Fruit fly (Drosophila melanogaster) whole organism, embryonic: ENCODE data around the gene Tsp97E.
A peak's percentile ranks its signal among the peaks of the same experiment; 100 is the strongest.

Source experiments
- Atf3 ChIP-seq: fragments of 200-800 bp; sonication (Bioruptor generic); optimal IDR thresholded peaks from 3 replicates; lab custom pipeline; 2016; ENCODE audit warnings: missing biosample characterization, missing genetic modification characterization
- Atf6 ChIP-seq: fragments of 200-800 bp; sonication (Bioruptor generic); IDR thresholded peaks from 2 replicates; pipeline ENCODE4 v1.3.6; 2022; ENCODE audit warnings: missing biosample characterization, missing genetic modification characterization
- CG10431 ChIP-seq: fragments of 200-800 bp; sonication (Bioruptor generic); optimal IDR thresholded peaks from 3 replicates; lab custom pipeline; 2018; ENCODE audit warnings: missing biosample characterization, mild to moderate bottlenecking, missing genetic modification characterization
- CG10543 ChIP-seq: fragments of 200-800 bp; sonication (Bioruptor generic); optimal IDR thresholded peaks from 3 replicates; lab custom pipeline; 2017; ENCODE audit warnings: missing biosample characterization, mild to moderate bottlenecking, missing genetic modification characterization, moderate library complexity
- CG10654 ChIP-seq: fragments of 200-800 bp; sonication (Bioruptor generic); optimal IDR thresholded peaks from 2 replicates; lab custom pipeline; 2016; ENCODE audit warnings: missing biosample characterization, missing genetic modification characterization
- CG11696 ChIP-seq: fragments of 200-800 bp; sonication (Bioruptor generic); IDR thresholded peaks from 2 replicates; pipeline ENCODE4 v1.3.6; 2022; ENCODE audit warnings: missing biosample characterization, missing genetic modification characterization
- CG14710 ChIP-seq: fragments of 200-800 bp; sonication (Bioruptor generic); optimal IDR thresholded peaks from 3 replicates; lab custom pipeline; 2019; ENCODE audit warnings: missing biosample characterization, mild to moderate bottlenecking, missing genetic modification characterization, moderate library complexity
- CG14860 ChIP-seq: fragments of 200-800 bp; sonication (Bioruptor generic); IDR thresholded peaks from 3 replicates; pipeline ENCODE4 v1.3.6; 2022; ENCODE audit warnings: missing biosample characterization, missing genetic modification characterization; ENCODE audit not compliant: partially characterized antibody
- CG15269 ChIP-seq: fragments of 200-800 bp; sonication (Bioruptor generic); optimal IDR thresholded peaks from 2 replicates; lab custom pipeline; 2018; ENCODE audit warnings: missing biosample characterization, mild to moderate bottlenecking, missing genetic modification characterization, moderate library complexity
- CG16779 ChIP-seq: fragments of 200-800 bp; sonication (Bioruptor generic); IDR thresholded peaks from 2 replicates; pipeline ENCODE4 v1.3.6; 2022; ENCODE audit warnings: missing biosample characterization, missing genetic modification characterization
- CG17385 ChIP-seq: fragments of 200-800 bp; sonication (Bioruptor generic); optimal IDR thresholded peaks from 3 replicates; lab custom pipeline; 2018; ENCODE audit warnings: missing biosample characterization, mild to moderate bottlenecking, missing genetic modification characterization
- CG17912 ChIP-seq: fragments of 200-800 bp; sonication (Bioruptor generic); optimal IDR thresholded peaks from 2 replicates; lab custom pipeline; 2018; ENCODE audit warnings: missing biosample characterization, mild to moderate bottlenecking, missing genetic modification characterization
- CG34224 ChIP-seq: fragments of 200-800 bp; sonication (Bioruptor generic); IDR thresholded peaks from 3 replicates; pipeline ENCODE4 v1.3.6; 2022; ENCODE audit warnings: missing biosample characterization, missing genetic modification characterization; ENCODE audit not compliant: partially characterized antibody
- CG42726 ChIP-seq: fragments of 200-800 bp; sonication (Bioruptor generic); IDR thresholded peaks from 2 replicates; pipeline ENCODE4 v1.3.6; 2022; ENCODE audit warnings: missing biosample characterization, missing genetic modification characterization; ENCODE audit not compliant: partially characterized antibody
- CG4617 ChIP-seq: fragments of 200-800 bp; sonication (Bioruptor generic); optimal IDR thresholded peaks from 3 replicates; lab custom pipeline; 2016; ENCODE audit warnings: missing biosample characterization, missing genetic modification characterization, borderline replicate concordance
- CG4820 ChIP-seq: fragments of 200-800 bp; sonication (Bioruptor generic); optimal IDR thresholded peaks from 3 replicates; lab custom pipeline; 2016; ENCODE audit warnings: missing biosample characterization, missing genetic modification characterization
- CG5180 ChIP-seq: fragments of 200-800 bp; sonication (Bioruptor generic); optimal IDR thresholded peaks from 3 replicates; lab custom pipeline; 2017; ENCODE audit warnings: missing biosample characterization, missing genetic modification characterization, mild to moderate bottlenecking, moderate library complexity, missing genetic modification reagents
- CG6175 ChIP-seq: fragments of 200-800 bp; sonication (Bioruptor generic); IDR thresholded peaks from 3 replicates; pipeline ENCODE4 v1.3.6; 2022; ENCODE audit warnings: missing biosample characterization, missing genetic modification characterization
- CG6683 ChIP-seq: fragments of 200-800 bp; sonication (Bioruptor generic); optimal IDR thresholded peaks from 2 replicates; lab custom pipeline; 2017; ENCODE audit warnings: missing biosample characterization, mild to moderate bottlenecking, missing genetic modification characterization, missing genetic modification reagents
- CG6854 ChIP-seq: fragments of 200-800 bp; sonication (Bioruptor generic); optimal IDR thresholded peaks from 3 replicates; lab custom pipeline; 2017; ENCODE audit warnings: missing biosample characterization, mild to moderate bottlenecking, missing genetic modification characterization
- CG7372 ChIP-seq: fragments of 200-800 bp; sonication (Bioruptor generic); IDR thresholded peaks from 2 replicates; pipeline ENCODE4 v1.3.6; 2022; ENCODE audit warnings: missing biosample characterization, missing genetic modification characterization
- CG7745 ChIP-seq: fragments of 200-800 bp; sonication (Bioruptor generic); optimal IDR thresholded peaks from 2 replicates; lab custom pipeline; 2018; ENCODE audit warnings: missing biosample characterization, mild to moderate bottlenecking, missing genetic modification characterization, moderate library complexity
- CG7839 ChIP-seq: fragments of 200-800 bp; sonication (Bioruptor generic); optimal IDR thresholded peaks from 3 replicates; lab custom pipeline; 2018; ENCODE audit warnings: missing biosample characterization, mild to moderate bottlenecking, missing genetic modification characterization, moderate library complexity
- CG8478 ChIP-seq: fragments of >200 bp; optimal IDR thresholded peaks from 2 replicates; lab custom pipeline; 2018
- Dad ChIP-seq: fragments of 200-800 bp; sonication (Bioruptor generic); optimal IDR thresholded peaks from 3 replicates; lab custom pipeline; 2016; ENCODE audit warnings: missing biosample characterization, missing genetic modification characterization
- Doc3 ChIP-seq: fragments of 200-800 bp; sonication (Bioruptor generic); IDR thresholded peaks from 3 replicates; pipeline ENCODE4 v1.3.6; 2022; ENCODE audit warnings: missing biosample characterization, missing genetic modification characterization; ENCODE audit not compliant: partially characterized antibody
- E2f1 ChIP-seq: fragments of 200-800 bp; sonication (Bioruptor generic); IDR thresholded peaks from 2 replicates; pipeline ENCODE4 v1.3.6; 2022; ENCODE audit warnings: missing biosample characterization, missing genetic modification characterization
- E2f2 ChIP-seq: fragments of 200-800 bp; sonication (Bioruptor generic); IDR thresholded peaks from 2 replicates; pipeline ENCODE4 v1.3.6; 2022; ENCODE audit warnings: missing biosample characterization, missing genetic modification characterization
- ERR ChIP-seq: fragments of 200-800 bp; sonication (Bioruptor generic); optimal IDR thresholded peaks from 2 replicates; lab custom pipeline; 2016; ENCODE audit warnings: missing biosample characterization, missing genetic modification characterization
- Hr51 ChIP-seq, 2 experiments: fragments of 200-800 bp; sonication (Bioruptor generic); optimal IDR thresholded peaks; 2 replicates in 1 of 2; 3 replicates in 1 of 2; lab custom pipeline; 2016 to 2018; ENCODE audit warnings: missing biosample characterization in 2 of 2, missing genetic modification characterization in 2 of 2, mild to moderate bottlenecking in 1 of 2, moderate library complexity in 1 of 2
- Jarid2 ChIP-seq: fragments of 200-800 bp; sonication (Bioruptor generic); optimal IDR thresholded peaks from 3 replicates; lab custom pipeline; 2017; ENCODE audit warnings: mild to moderate bottlenecking, missing biosample characterization, missing genetic modification reagents, missing genetic modification characterization
- Lim3 ChIP-seq: fragments of 200-800 bp; sonication (Bioruptor generic); IDR thresholded peaks from 2 replicates; pipeline ENCODE4 v1.3.6; 2022; ENCODE audit warnings: missing biosample characterization, missing genetic modification characterization
- Oaz ChIP-seq: fragments of 200-800 bp; sonication (Bioruptor generic); IDR thresholded peaks from 2 replicates; pipeline ENCODE4 v1.3.6; 2022; ENCODE audit warnings: missing biosample characterization, missing genetic modification characterization
- Rfx ChIP-seq: fragments of 200-800 bp; sonication (Bioruptor generic); IDR thresholded peaks from 2 replicates; pipeline ENCODE4 v1.3.6; 2022; ENCODE audit warnings: missing biosample characterization, missing genetic modification characterization
- Tbp ChIP-seq: fragments of >200 bp; optimal IDR thresholded peaks from 2 replicates; lab custom pipeline; 2018; ENCODE audit warnings: missing biosample characterization, missing genetic modification characterization
- ab ChIP-seq: fragments of 200-800 bp; sonication (Bioruptor generic); optimal IDR thresholded peaks from 2 replicates; lab custom pipeline; 2016; ENCODE audit warnings: missing biosample characterization, missing genetic modification characterization
- cato ChIP-seq: fragments of 200-800 bp; sonication (Bioruptor generic); optimal IDR thresholded peaks from 2 replicates; lab custom pipeline; 2016; ENCODE audit warnings: missing biosample characterization, missing genetic modification characterization, borderline replicate concordance
- dimm ChIP-seq: fragments of 200-800 bp; sonication (Bioruptor generic); IDR thresholded peaks from 2 replicates; pipeline ENCODE4 v1.3.6; 2022; ENCODE audit warnings: missing biosample characterization, missing genetic modification characterization
- dmrt99B ChIP-seq: fragments of 200-800 bp; sonication (Bioruptor generic); optimal IDR thresholded peaks from 2 replicates; lab custom pipeline; 2018; ENCODE audit warnings: missing biosample characterization, mild to moderate bottlenecking, missing genetic modification characterization, moderate library complexity
- grn ChIP-seq: fragments of 200-800 bp; sonication (Bioruptor generic); optimal IDR thresholded peaks from 3 replicates; lab custom pipeline; 2017; ENCODE audit warnings: missing biosample characterization, missing genetic modification characterization
- jumu ChIP-seq: fragments of 200-800 bp; sonication (Bioruptor generic); optimal IDR thresholded peaks from 3 replicates; lab custom pipeline; 2016; ENCODE audit warnings: missing biosample characterization, missing genetic modification characterization
- knrl ChIP-seq: fragments of 200-800 bp; sonication (Bioruptor generic); IDR thresholded peaks from 3 replicates; pipeline ENCODE4 v1.3.6; 2022; ENCODE audit warnings: missing biosample characterization, missing genetic modification characterization; ENCODE audit not compliant: partially characterized antibody
- odd ChIP-seq: fragments of 200-800 bp; sonication (Bioruptor generic); optimal IDR thresholded peaks from 2 replicates; lab custom pipeline; 2017; ENCODE audit warnings: missing biosample characterization, mild to moderate bottlenecking, missing genetic modification characterization
- pan ChIP-seq, 4 experiments: fragments of >200 bp in 3 of 4; fragments of 200-800 bp in 1 of 4; sonication (Bioruptor generic) in 1 of 4; optimal IDR thresholded peaks in 3 of 4; IDR thresholded peaks in 1 of 4; 2 replicates each; pipeline versions ENCODE4 v1.3.6 to Lab custom; 2017 to 2022; ENCODE audit warnings: missing biosample characterization in 2 of 4, missing genetic modification characterization in 2 of 4, mixed read lengths in 1 of 4
- pb ChIP-seq: fragments of 200-800 bp; sonication (Bioruptor generic); optimal IDR thresholded peaks from 3 replicates; lab custom pipeline; 2016; ENCODE audit warnings: missing biosample characterization, missing genetic modification characterization
- rib ChIP-seq: fragments of 200-800 bp; sonication (Bioruptor generic); IDR thresholded peaks from 2 replicates; pipeline ENCODE4 v1.3.6; 2022; ENCODE audit warnings: missing biosample characterization, missing genetic modification characterization
- sens ChIP-seq: fragments of 200-800 bp; sonication (Bioruptor generic); peaks from one replicate; lab custom pipeline; 2016; ENCODE audit warnings: missing biosample characterization, missing genetic modification characterization
- slou ChIP-seq: fragments of 200-800 bp; sonication (Bioruptor generic); optimal IDR thresholded peaks from 3 replicates; lab custom pipeline; 2016; ENCODE audit warnings: missing biosample characterization, missing genetic modification characterization
- tll ChIP-seq, 2 experiments: fragments of 200-800 bp in 1 of 2; fragments of >200 bp in 1 of 2; sonication (Bioruptor generic) in 1 of 2; optimal IDR thresholded peaks; 2 replicates each; lab custom pipeline; 2017 to 2019; ENCODE audit warnings: missing biosample characterization in 2 of 2, missing genetic modification characterization in 2 of 2, mild to moderate bottlenecking in 1 of 2, moderate library complexity in 1 of 2

Gene Tsp97E

dm6 chr3R:26964452-26965133 is at the start of gene Tsp97E (continued):
- TF ChIP-seq grn (GFP tag; lab: Kevin White, UChicago) (no peak), CG10543 (GFP tag; lab: Kevin White, UChicago) (no peak), CG10431 (peak; percentile 23), CG11696 (GFP tag; lab: Robert Waterston, UW) (no peak), CG10654 (GFP tag; lab: Kevin White, UChicago) (no peak), Jarid2 (GFP tag; lab: Kevin White, UChicago) (no peak), Doc3 (GFP tag; lab: Robert Waterston, UW) (peak; percentile 78), ERR (no peak), knrl (GFP tag; lab: Robert Waterston, UW) (peak; percentile 61), CG4617 (GFP tag; lab: Kevin White, UChicago) (peak; percentile 62), odd (GFP tag; lab: Kevin White, UChicago) (no peak), Atf3 (GFP tag; lab: Kevin White, UChicago) (no peak), E2f2 (GFP tag; lab: Robert Waterston, UW) (peak; percentile 96), dmrt99B (tag; lab: Kevin White, UChicago) (no peak), CG34224 (GFP tag; lab: Robert Waterston, UW) (peak; percentile 86), jumu (GFP tag; lab: Kevin White, UChicago) (no peak), E2f1 (GFP tag; lab: Robert Waterston, UW) (no peak), CG6683 (no peak), ab (no peak), CG8478 (lab: Kevin White, UChicago) (no peak), tll (GFP tag; optimal IDR thresholded peaks at IDR 0.05; lab: Kevin White, UChicago) (peak in 1 of 2 experiments; percentile 6), Lim3 (GFP tag; lab: Robert Waterston, UW) (no peak), Dad (GFP tag; lab: Kevin White, UChicago) (no peak), CG17912 (GFP tag; lab: Kevin White, UChicago) (no peak), CG14710 (peak; percentile 64), CG4820 (GFP tag; lab: Kevin White, UChicago) (no peak), CG42726 (no peak), Tbp (GFP tag; lab: Kevin White, UChicago) (no peak), CG17385 (GFP tag; lab: Kevin White, UChicago) (no peak), dimm (GFP tag; lab: Robert Waterston, UW) (no peak), pan (optimal IDR thresholded peaks at IDR 0.05; lab: Kevin White, UChicago) (no peak), pan (GFP tag; optimal IDR thresholded peaks at IDR 0.05 in 1 of 2, IDR thresholded peaks at IDR 0.05 in 1 of 2) (no peak), Atf6 (GFP tag; lab: Robert Waterston, UW) (peak; percentile 20; the same call in 1 of the 2 replicates), CG7839 (tag; lab: Kevin White, UChicago) (no peak), CG7372 (GFP tag; lab: Robert Waterston, UW) (no peak), Rfx (GFP tag; lab: Robert Waterston, UW) (no peak), sens (GFP tag; lab: Kevin White, UChicago) (peak; percentile 67), slou (GFP tag; lab: Kevin White, UChicago) (no peak), Oaz (GFP tag; lab: Robert Waterston, UW) (no peak), CG5180 (GFP tag; lab: Kevin White, UChicago) (no peak), Hr51 (GFP tag; optimal IDR thresholded peaks at IDR 0.05; lab: Kevin White, UChicago) (no peak), CG14860 (GFP tag; lab: Robert Waterston, UW) (peak; percentile 85), CG15269 (tag; lab: Kevin White, UChicago) (no peak), CG6854 (GFP tag; lab: Kevin White, UChicago) (no peak), CG16779 (GFP tag; lab: Robert Waterston, UW) (no peak), pb (GFP tag; lab: Kevin White, UChicago) (no peak), CG7745 (no peak), CG6175 (GFP tag; lab: Robert Waterston, UW) (no peak), cato (no peak), rib (GFP tag; lab: Robert Waterston, UW) (no peak)
